Fruit fly (Drosophila melanogaster): ENCODE measurements around the gene Eig71Ef.

Eig71Ef gene

DNA sequence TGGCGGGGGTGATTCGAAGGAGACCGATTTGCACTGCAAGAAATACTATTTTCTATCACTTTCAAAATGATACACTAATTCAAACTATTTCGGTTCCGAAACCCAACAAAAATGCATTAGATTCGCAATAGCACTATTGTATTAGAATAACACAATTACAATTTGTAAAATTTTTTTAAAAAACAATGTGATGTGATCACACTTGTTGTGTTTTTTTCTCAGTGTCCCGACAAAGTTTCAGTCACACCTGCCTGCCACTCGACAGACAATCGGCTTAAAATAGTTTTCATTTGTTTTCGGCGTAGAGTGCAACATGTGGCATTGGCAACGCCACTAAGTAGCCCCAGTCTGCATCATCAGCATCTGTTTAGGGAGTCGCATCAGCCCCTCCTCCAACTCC lies 17.9 kb upstream of the Eig71Ef start (continued):
- TF ChIP-seq CG16815 (GFP tag; optimal IDR thresholded peaks at IDR 0.05) (peak; percentile 82), CG15479 (GFP tag; optimal IDR thresholded peaks at IDR 0.05) (no peak), gcm (GFP tag; optimal IDR thresholded peaks at IDR 0.05) (peak; percentile 65), CG10959 (GFP tag; IDR thresholded peaks at IDR 0.05) (peak; percentile 85), jing (GFP tag; optimal IDR thresholded peaks at IDR 0.05) (peak; percentile 50), CG1024 (GFP tag; IDR thresholded peaks at IDR 0.05) (peak; percentile 42), Ets97D (GFP tag; optimal IDR thresholded peaks at IDR 0.05) (no peak), Blimp-1 (GFP tag; optimal IDR thresholded peaks at IDR 0.05) (peak; percentile 78), Asciz (GFP tag; optimal IDR thresholded peaks at IDR 0.05) (peak; percentile 42), hkb (optimal IDR thresholded peaks at IDR 0.05) (no peak), hkb (GFP tag; IDR thresholded peaks at IDR 0.05) (peak; percentile 51), CG14965 (GFP tag; optimal IDR thresholded peaks at IDR 0.05; ENCODE audit: borderline replicate concordance) (no peak), Ssrp (tag; optimal IDR thresholded peaks at IDR 0.05) (peak; percentile 78), B-H1 (GFP tag; IDR thresholded peaks at IDR 0.05) (no peak), CG18476 (GFP tag; optimal IDR thresholded peaks at IDR 0.05) (peak; percentile 51), CG7357 (GFP tag; IDR thresholded peaks at IDR 0.05) (peak; percentile 36; the same call in 1 of the 3 replicates), CG10321 (GFP tag; IDR thresholded peaks at IDR 0.05) (no peak), croc (GFP tag; conservative IDR thresholded peaks at IDR 0.05) (peak; percentile 72), CG17361 (GFP tag; IDR thresholded peaks at IDR 0.05) (peak; percentile 81), tll (GFP tag; optimal IDR thresholded peaks at IDR 0.05) (no peak), CG13624 (GFP tag; optimal IDR thresholded peaks at IDR 0.05) (peak; percentile 32), CG2889 (GFP tag; IDR thresholded peaks at IDR 0.05) (no peak), CG1529 (GFP tag; optimal IDR thresholded peaks at IDR 0.05) (peak; percentile 66), hth (optimal IDR thresholded peaks at IDR 0.05) (no peak)

DNA sequence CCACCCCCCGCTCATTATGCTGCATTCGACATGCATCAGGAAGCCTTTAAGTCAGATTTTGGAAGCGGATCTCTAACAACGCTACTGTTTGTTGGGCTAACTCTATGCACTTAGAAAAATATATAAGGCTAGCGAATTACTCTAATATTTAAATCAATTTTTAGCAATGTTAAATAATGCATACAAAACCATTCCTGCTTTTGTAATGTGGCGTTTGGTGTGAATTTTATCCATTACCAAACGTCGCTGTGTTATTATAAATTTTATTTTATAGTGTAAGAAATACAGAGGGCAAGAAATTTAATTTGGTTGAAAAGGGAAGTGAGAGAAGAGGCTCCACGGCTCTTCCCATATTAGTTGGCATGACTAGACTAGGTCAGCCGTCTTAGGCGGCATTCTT lies 15.6 kb upstream of the Eig71Ef start:
- TF ChIP-seq CG10147 (GFP tag; optimal IDR thresholded peaks at IDR 0.05) (no peak), CG2889 (GFP tag; IDR thresholded peaks at IDR 0.05) (0 out of 3 replicates have a peak, but pooled peaks have one; percentile 4), CG2202 (tag; optimal IDR thresholded peaks at IDR 0.05) (peak; percentile 30), CG8388 (GFP tag; optimal IDR thresholded peaks at IDR 0.05) (peak; percentile 25), zf30C (GFP tag; optimal IDR thresholded peaks at IDR 0.05) (peak; percentile 19), Pdp1 (GFP tag; optimal IDR thresholded peaks at IDR 0.05) (peak in 1 of 2 experiments; percentile 19), ase (GFP tag; IDR thresholded peaks at IDR 0.05) (no peak), dysf (GFP tag; IDR thresholded peaks at IDR 0.05) (no peak), CG17802 (tag; optimal IDR thresholded peaks at IDR 0.05) (peak; percentile 12), CG15696 (tag; optimal IDR thresholded peaks at IDR 0.05) (peak; percentile 44), lbe (GFP tag; optimal IDR thresholded peaks at IDR 0.05) (no peak), Dll (GFP tag; IDR thresholded peaks at IDR 0.05; ENCODE audit: partially characterized antibody) (no peak), dmrt99B (tag; optimal IDR thresholded peaks at IDR 0.05) (peak; percentile 23), lilli (GFP tag; optimal IDR thresholded peaks at IDR 0.05) (no peak), Vsx1 (GFP tag; optimal IDR thresholded peaks at IDR 0.05) (no peak), CG15073 (GFP tag; optimal IDR thresholded peaks at IDR 0.05) (no peak), CG7556 (GFP tag; optimal IDR thresholded peaks at IDR 0.05) (peak; percentile 8), Med (GFP tag) (peak; percentile 77), CG13296 (GFP tag; optimal IDR thresholded peaks at IDR 0.05) (no peak), lola (GFP tag; optimal IDR thresholded peaks at IDR 0.05) (peak in 1 of 3 experiments; percentile 77), Sry-δ (GFP tag; optimal IDR thresholded peaks at IDR 0.05) (no peak), sim (GFP tag; IDR thresholded peaks at IDR 0.05) (no peak), Ravus (GFP tag; IDR thresholded peaks at IDR 0.05) (no peak), fd102C (GFP tag; optimal IDR thresholded peaks at IDR 0.05) (peak; percentile 36), lab (GFP tag; optimal IDR thresholded peaks at IDR 0.05) (no peak), CG18262 (tag; optimal IDR thresholded peaks at IDR 0.05) (peak; percentile 60), CG3281 (GFP tag; optimal IDR thresholded peaks at IDR 0.05) (no peak), zen (tag; optimal IDR thresholded peaks at IDR 0.05) (peak; percentile 46)

All from whole organism, embryonic.